Fruit fly (Drosophila melanogaster): Measurements from ENCODE around the gene CG14691.

CG14691 gene

DNA sequence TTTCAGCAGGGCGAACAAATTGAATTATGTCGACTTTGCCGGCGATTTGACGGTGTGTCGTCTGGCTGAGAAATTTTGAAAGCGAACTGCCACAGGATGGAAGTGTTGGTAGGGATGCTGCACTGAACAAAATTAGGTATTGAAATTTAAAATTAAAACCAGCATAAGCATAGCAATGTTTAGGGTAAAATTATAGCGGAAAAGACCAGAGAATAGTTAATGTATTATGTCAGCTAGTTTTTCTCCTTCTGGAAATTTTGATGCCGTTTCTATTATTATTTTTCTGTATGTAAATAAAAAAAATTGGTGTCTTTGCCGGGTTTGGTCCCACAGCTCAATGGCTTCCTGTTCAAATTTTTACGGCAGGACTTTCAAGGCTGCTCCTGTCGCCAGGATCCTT lies 28.7 kb downstream of the CG14691 start:
- TF ChIP-seq CG4496 (GFP tag; IDR thresholded peaks at IDR 0.05) = no peak
- TF ChIP-seq EcR (GFP tag; optimal IDR thresholded peaks at IDR 0.05) = no peak
- no peak for TF ChIP-seq CG14655 (GFP tag; optimal IDR thresholded peaks at IDR 0.05)
- TF ChIP-seq CG8301 (tag; optimal IDR thresholded peaks at IDR 0.05) = no peak
- no peak for TF ChIP-seq CG15710 (tag; optimal IDR thresholded peaks at IDR 0.05)
- no peak for TF ChIP-seq CG13204 (GFP tag; optimal IDR thresholded peaks at IDR 0.05)
- no peak for TF ChIP-seq Ets98B (GFP tag; IDR thresholded peaks at IDR 0.05)
- TF ChIP-seq CG32121 (GFP tag; IDR thresholded peaks at IDR 0.05) = no peak
- no peak for TF ChIP-seq gl (tag; optimal IDR thresholded peaks at IDR 0.05)
- no peak for TF ChIP-seq CG17806 (tag; optimal IDR thresholded peaks at IDR 0.05)
- TF ChIP-seq CG34367 (tag; optimal IDR thresholded peaks at IDR 0.05) = no peak

- TF ChIP-seq CG4496 (GFP tag; IDR thresholded peaks at IDR 0.05) = no peak
- TF ChIP-seq D1 (tag; optimal IDR thresholded peaks at IDR 0.05) = no peak
Measured at dm6 chr3R:10714498-10714897, 40.9 kb downstream of the CG14691 start, which contains the start of gene CG4073. Gene CG4073, plus strand, starts transcription at chr3R:10714798.

dm6 chr3R:10711148-10711547 lies 44.3 kb downstream of the CG14691 start, which contains the start of gene CG14689:
Gene CG14689, minus strand, starts transcription at chr3R:10711248.
- no peak for TF ChIP-seq CG8301 (tag; optimal IDR thresholded peaks at IDR 0.05)
- TF ChIP-seq Pif1A (GFP tag; optimal IDR thresholded peaks at IDR 0.05) = no peak
- TF ChIP-seq CG9948 (tag; optimal IDR thresholded peaks at IDR 0.05) = no peak
- TF ChIP-seq CG32121 (GFP tag; IDR thresholded peaks at IDR 0.05) = no peak
- TF ChIP-seq CG14655 (GFP tag; optimal IDR thresholded peaks at IDR 0.05) = no peak
- no peak for TF ChIP-seq CG10348 (GFP tag; IDR thresholded peaks at IDR 0.05)
- TF ChIP-seq CG17806 (tag; optimal IDR thresholded peaks at IDR 0.05) = no peak
- no peak for TF ChIP-seq rn (GFP tag; IDR thresholded peaks at IDR 0.05)

DNA sequence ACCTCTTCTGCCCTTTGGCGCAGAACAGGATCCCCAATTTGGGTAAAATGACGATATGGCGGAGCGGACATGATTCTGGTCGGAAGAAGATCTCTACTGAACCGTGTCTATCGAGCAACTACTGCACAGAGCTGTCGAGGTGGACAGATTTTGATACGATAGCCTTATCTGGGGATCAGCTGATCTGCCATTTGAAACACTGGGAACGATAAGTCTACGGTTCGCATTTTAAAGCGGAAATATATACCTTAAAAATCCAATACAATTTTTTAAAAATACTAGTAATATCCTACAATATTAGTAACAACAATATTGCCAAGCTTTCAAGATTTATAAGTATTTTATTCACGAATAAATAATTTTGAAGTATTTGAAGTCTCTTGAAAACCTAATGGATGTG lies 46.2 kb downstream of the CG14691 start, which contains the start of gene CG31373:
CG31373 (minus strand) TSS at position 101 of the 400 bp plus-strand sequence.
- TF ChIP-seq CG17806 (tag; optimal IDR thresholded peaks at IDR 0.05) (no peak), gl (tag; optimal IDR thresholded peaks at IDR 0.05) (no peak), CG13204 (GFP tag; optimal IDR thresholded peaks at IDR 0.05) (no peak), rn (GFP tag; IDR thresholded peaks at IDR 0.05) (no peak), CG8301 (tag; optimal IDR thresholded peaks at IDR 0.05) (no peak), CG12605 (GFP tag; IDR thresholded peaks at IDR 0.05) (no peak), Snoo (tag; optimal IDR thresholded peaks at IDR 0.05) (no peak), D1 (tag; optimal IDR thresholded peaks at IDR 0.05) (no peak), CG34367 (tag; optimal IDR thresholded peaks at IDR 0.05) (no peak)

dm6 chr3R:10708169-10708568 lies 47.3 kb downstream of the CG14691 start, which contains the start of gene CG31278:
Gene CG31278, minus strand, starts transcription at chr3R:10708340.
- TF ChIP-seq CG32121 (GFP tag; IDR thresholded peaks at IDR 0.05) = no peak

dm6 chr3R:10706763-10707162 lies 48.7 kb downstream of the CG14691 start, which contains the start of the genes CG31467 and CG14684:
Gene CG31467, minus strand, starts transcription at chr3R:10706863.
Gene CG14684, plus strand, starts transcription at chr3R:10706974.
- TF ChIP-seq EcR (GFP tag; optimal IDR thresholded peaks at IDR 0.05) = no peak
- TF ChIP-seq Snoo (tag; optimal IDR thresholded peaks at IDR 0.05) = no peak
- no peak for TF ChIP-seq CG8159 (tag; optimal IDR thresholded peaks at IDR 0.05)
- no peak for TF ChIP-seq D1 (tag; optimal IDR thresholded peaks at IDR 0.05)
- TF ChIP-seq CG4496 (GFP tag; IDR thresholded peaks at IDR 0.05) = no peak
- no peak for TF ChIP-seq CG32121 (GFP tag; IDR thresholded peaks at IDR 0.05)
- TF ChIP-seq CG14655 (GFP tag; optimal IDR thresholded peaks at IDR 0.05) = no peak
- no peak for TF ChIP-seq Pif1B (GFP tag; optimal IDR thresholded peaks at IDR 0.05)
- no peak for TF ChIP-seq rn (GFP tag; IDR thresholded peaks at IDR 0.05)
- TF ChIP-seq CG9948 (tag; optimal IDR thresholded peaks at IDR 0.05) = no peak
- TF ChIP-seq CG17806 (tag; optimal IDR thresholded peaks at IDR 0.05) = no peak
- no peak for TF ChIP-seq CG10348 (GFP tag; IDR thresholded peaks at IDR 0.05)
- no peak for TF ChIP-seq fd96Ca (GFP tag; IDR thresholded peaks at IDR 0.05)
- TF ChIP-seq CG34367 (tag; optimal IDR thresholded peaks at IDR 0.05) = no peak

DNA sequence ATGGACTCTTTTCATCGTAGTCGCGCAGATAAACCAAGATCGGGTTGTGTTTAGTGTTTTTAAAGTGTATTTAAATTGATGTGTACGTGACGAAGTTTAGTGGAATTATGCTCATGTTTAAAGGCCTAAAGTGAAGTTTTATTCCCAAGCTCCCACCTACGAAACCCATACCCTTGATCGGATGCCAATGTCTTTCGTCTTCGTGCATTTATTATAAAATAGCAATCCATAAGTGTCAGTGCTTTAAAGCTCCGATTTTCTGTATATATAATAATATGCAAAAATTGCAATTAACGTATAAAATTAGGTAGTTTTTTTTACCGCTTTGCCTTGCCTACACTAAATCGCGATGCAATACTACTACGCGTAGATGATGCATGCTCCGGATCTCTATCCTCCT lies 50.5 kb downstream of the CG14691 start, which contains the start of gene CG31391:
CG31391 (minus strand) TSS at position 101 of the 400 bp plus-strand sequence.
- no peak for TF ChIP-seq CG8301 (tag; optimal IDR thresholded peaks at IDR 0.05)
- no peak for TF ChIP-seq CG13204 (GFP tag; optimal IDR thresholded peaks at IDR 0.05)
- no peak for TF ChIP-seq CG14655 (GFP tag; optimal IDR thresholded peaks at IDR 0.05)
- no peak for TF ChIP-seq Pif1B (GFP tag; optimal IDR thresholded peaks at IDR 0.05)
- TF ChIP-seq CG9948 (tag; optimal IDR thresholded peaks at IDR 0.05) = no peak
- TF ChIP-seq Snoo (tag; optimal IDR thresholded peaks at IDR 0.05) = no peak
- TF ChIP-seq Ets98B (GFP tag; IDR thresholded peaks at IDR 0.05) = no peak
- TF ChIP-seq fd96Ca (GFP tag; IDR thresholded peaks at IDR 0.05) = no peak
- no peak for TF ChIP-seq EcR (GFP tag; optimal IDR thresholded peaks at IDR 0.05)
